Worm (Caenorhabditis elegans) whole organism, midembryonic: Measurements from ENCODE around the gene mlt-8.
"Not testable (repeated sequence)": the region's sequence is repeated elsewhere in the genome, so short reads cannot be mapped to it uniquely, and the experiment has no call there.

ENCODE experiments used
- T22C8.4 ChIP-seq: fragments of 200-800 bp; sonication (Bioruptor generic); IDR thresholded peaks from 2 replicates; pipeline ENCODE4 v1.3.6; 2022; ENCODE audit warnings: missing genetic modification characterization, missing compliant biosample characterization
- cog-1 ChIP-seq: sonication (generic microtip); optimal IDR thresholded peaks from 2 replicates; lab custom pipeline; 2016; ENCODE audit warnings: missing genetic modification characterization, missing compliant biosample characterization
- flt-1 ChIP-seq: fragments of 200-800 bp; sonication (Bioruptor generic); IDR thresholded peaks from 2 replicates; pipeline ENCODE4 v1.3.6; 2022; ENCODE audit warnings: missing genetic modification characterization, missing compliant biosample characterization
- klf-2 ChIP-seq: fragments of 200-800 bp; sonication (Bioruptor generic); conservative IDR thresholded peaks from 2 replicates; pipeline ENCODE4 v1.3.6; 2022; ENCODE audit warnings: missing genetic modification reagents, missing genetic modification characterization, missing compliant biosample characterization
- med-1 ChIP-seq: sonication (generic microtip); optimal IDR thresholded peaks from 2 replicates; lab custom pipeline; 2017; ENCODE audit warnings: missing genetic modification characterization, mild to moderate bottlenecking, missing compliant biosample characterization, antibody characterized with exemption, missing genetic modification reagents; ENCODE audit not compliant: insufficient read depth
- ref-1 ChIP-seq: fragments of 200-800 bp; sonication (Bioruptor generic); conservative IDR thresholded peaks from 2 replicates; pipeline ENCODE4 v1.3.6; 2022; ENCODE audit warnings: missing genetic modification reagents, missing genetic modification characterization, missing compliant biosample characterization
- tab-1 ChIP-seq: fragments of 200-800 bp; sonication (Bioruptor generic); IDR thresholded peaks from 2 replicates; pipeline ENCODE4 v1.3.6; 2022; ENCODE audit warnings: missing genetic modification characterization, missing compliant biosample characterization
- ztf-23 ChIP-seq: fragments of 200-800 bp; sonication (Bioruptor generic); IDR thresholded peaks from 2 replicates; pipeline ENCODE4 v1.3.6; 2022; ENCODE audit warnings: missing genetic modification reagents, missing genetic modification characterization, missing compliant biosample characterization
- ztf-29 ChIP-seq: fragments of 200-800 bp; sonication (Bioruptor generic); IDR thresholded peaks from 2 replicates; pipeline ENCODE4 v1.3.6; 2022; ENCODE audit warnings: missing genetic modification reagents, missing genetic modification characterization, missing compliant biosample characterization

mlt-8 gene

ce11 chrII:596702-597101 lies 24.8 kb upstream of the mlt-8 start:
- TF ChIP-seq ref-1 (GFP tag; lab: Robert Waterston, UW), result no peak
- no peak for TF ChIP-seq flt-1 (GFP tag; lab: Robert Waterston, UW)
- TF ChIP-seq ztf-23 (GFP tag; lab: Robert Waterston, UW), result no peak
- TF ChIP-seq med-1 (GFP tag; lab: Kevin White, UChicago), result no peak
- no peak for TF ChIP-seq cog-1 (tag; lab: Kevin White, UChicago)
- no peak for TF ChIP-seq tab-1
- no peak for TF ChIP-seq T22C8.4
- no peak for TF ChIP-seq ztf-29 (GFP tag; lab: Robert Waterston, UW)
- no peak for TF ChIP-seq klf-2 (GFP tag; lab: Robert Waterston, UW)

ce11 chrII:593221-593620 lies 21.3 kb upstream of the mlt-8 start, which contains the start of gene W08F4.1:
TSS of gene W08F4.1 (plus strand) at chrII:593521.
- not testable (repeated sequence) for TF ChIP-seq flt-1 (GFP tag; lab: Robert Waterston, UW); cog-1 (tag; lab: Kevin White, UChicago); ref-1 (GFP tag; lab: Robert Waterston, UW)

ce11 chrII:591110-591509 lies 19.2 kb upstream of the mlt-8 start, which contains the start of gene W08F4.10:
TSS of gene W08F4.10 (minus strand) at chrII:591210.
- TF ChIP-seq cog-1 (tag; lab: Kevin White, UChicago) (no peak), tab-1 (no peak), ref-1 (GFP tag; lab: Robert Waterston, UW) (no peak)

- TF ChIP-seq T22C8.4 (no peak), ztf-29 (GFP tag; lab: Robert Waterston, UW) (no peak), flt-1 (GFP tag; lab: Robert Waterston, UW) (no peak), cog-1 (tag; lab: Kevin White, UChicago) (no peak), ztf-23 (GFP tag; lab: Robert Waterston, UW) (no peak), med-1 (GFP tag; lab: Kevin White, UChicago) (no peak), ref-1 (GFP tag; lab: Robert Waterston, UW) (no peak)
Measured at ce11 chrII:587533-587932, 15.6 kb upstream of the mlt-8 start, which contains the start of gene fbxb-34. TSS of gene fbxb-34 (plus strand) at chrII:587833.

- no peak for TF ChIP-seq T22C8.4
- TF ChIP-seq ref-1 (GFP tag; lab: Robert Waterston, UW), result no peak
- no peak for TF ChIP-seq cog-1 (tag; lab: Kevin White, UChicago)
- TF ChIP-seq tab-1, result no peak
- TF ChIP-seq ztf-23 (GFP tag; lab: Robert Waterston, UW), result no peak
- TF ChIP-seq med-1 (GFP tag; lab: Kevin White, UChicago), result no peak
- no peak for TF ChIP-seq klf-2 (GFP tag; lab: Robert Waterston, UW)
- no peak for TF ChIP-seq ztf-29 (GFP tag; lab: Robert Waterston, UW)
- no peak for TF ChIP-seq flt-1 (GFP tag; lab: Robert Waterston, UW)
Measured at ce11 chrII:584321-584848, 12.5 kb upstream of the mlt-8 start, which contains the start of the genes W08F4.12 and W08F4.13. TSS of gene W08F4.12 (minus strand) at chrII:584421. TSS of gene W08F4.13 (plus strand) at chrII:584798.

- TF ChIP-seq med-1 (GFP tag; lab: Kevin White, UChicago) (no peak), klf-2 (GFP tag; lab: Robert Waterston, UW) (no peak), ztf-23 (GFP tag; lab: Robert Waterston, UW) (no peak)
Measured at ce11 chrII:582649-583048, 10.7 kb upstream of the mlt-8 start, which contains the start of gene fbxb-14. TSS of gene fbxb-14 (minus strand) at chrII:582749.

- no peak for TF ChIP-seq ztf-29 (GFP tag; lab: Robert Waterston, UW)
- TF ChIP-seq ref-1 (GFP tag; lab: Robert Waterston, UW), result no peak
- no peak for TF ChIP-seq klf-2 (GFP tag; lab: Robert Waterston, UW)
- TF ChIP-seq T22C8.4, result no peak
- TF ChIP-seq flt-1 (GFP tag; lab: Robert Waterston, UW), result no peak
- no peak for TF ChIP-seq ztf-23 (GFP tag; lab: Robert Waterston, UW)
- no peak for TF ChIP-seq tab-1
- no peak for TF ChIP-seq med-1 (GFP tag; lab: Kevin White, UChicago)
- no peak for TF ChIP-seq cog-1 (tag; lab: Kevin White, UChicago)
Measured at ce11 chrII:581983-582382, 10.1 kb upstream of the mlt-8 start.

ce11 chrII:580189-580643 lies 8.3 kb upstream of the mlt-8 start, which contains the start of the genes cdc-37 and W08F4.3:
TSS of gene cdc-37 (minus strand) at chrII:580593.
TSS of gene W08F4.3 (plus strand) at chrII:580602.
- no peak for TF ChIP-seq cog-1 (tag; lab: Kevin White, UChicago)
- no peak for TF ChIP-seq T22C8.4
- no peak for TF ChIP-seq flt-1 (GFP tag; lab: Robert Waterston, UW)
- no peak for TF ChIP-seq med-1 (GFP tag; lab: Kevin White, UChicago)
- no peak for TF ChIP-seq ztf-29 (GFP tag; lab: Robert Waterston, UW)
- TF ChIP-seq ztf-23 (GFP tag; lab: Robert Waterston, UW), result no peak
- TF ChIP-seq ref-1 (GFP tag; lab: Robert Waterston, UW), result no peak
- no peak for TF ChIP-seq klf-2 (GFP tag; lab: Robert Waterston, UW)
- TF ChIP-seq tab-1, result no peak

ce11 chrII:578803-579202 lies 6.9 kb upstream of the mlt-8 start:
- TF ChIP-seq ztf-29 (GFP tag; lab: Robert Waterston, UW) (no peak), ref-1 (GFP tag; lab: Robert Waterston, UW) (no peak), klf-2 (GFP tag; lab: Robert Waterston, UW) (no peak), ztf-23 (GFP tag; lab: Robert Waterston, UW) (no peak), T22C8.4 (no peak), flt-1 (GFP tag; lab: Robert Waterston, UW) (no peak), cog-1 (tag; lab: Kevin White, UChicago) (no peak), med-1 (GFP tag; lab: Kevin White, UChicago) (no peak), tab-1 (no peak)
